Fruit fly (Drosophila melanogaster) whole organism, pupa: ENCODE results near the gene Neu2.

Experiments used
- CG10348 ChIP-seq: fragments of 200-800 bp; sonication (Bioruptor generic); IDR thresholded peaks from 2 replicates; pipeline ENCODE4 v1.3.6; 2022; ENCODE audit warnings: missing biosample characterization, missing genetic modification characterization
- CG12605 ChIP-seq: fragments of 200-800 bp; sonication (Bioruptor generic); IDR thresholded peaks from 2 replicates; pipeline ENCODE4 v1.3.6; 2022; ENCODE audit warnings: missing biosample characterization, missing genetic modification characterization
- CG13204 ChIP-seq: fragments of 200-800 bp; sonication (Bioruptor generic); optimal IDR thresholded peaks from 2 replicates; lab custom pipeline; 2018; ENCODE audit warnings: missing biosample characterization, mild to moderate bottlenecking, missing genetic modification characterization, moderate library complexity
- CG14655 ChIP-seq: fragments of 200-800 bp; sonication (Bioruptor generic); optimal IDR thresholded peaks from 3 replicates; lab custom pipeline; 2017; ENCODE audit warnings: mild to moderate bottlenecking, missing biosample characterization, missing genetic modification reagents, missing genetic modification characterization
- CG15710 ChIP-seq: fragments of 200-800 bp; sonication (Bioruptor generic); optimal IDR thresholded peaks from 2 replicates; lab custom pipeline; 2018; ENCODE audit warnings: missing biosample characterization, mild to moderate bottlenecking, missing genetic modification characterization, moderate library complexity
- CG17806 ChIP-seq: fragments of 200-800 bp; sonication (Bioruptor generic); optimal IDR thresholded peaks from 2 replicates; lab custom pipeline; 2018; ENCODE audit warnings: missing biosample characterization, mild to moderate bottlenecking, missing genetic modification characterization, moderate library complexity
- CG32121 ChIP-seq: fragments of 200-800 bp; sonication (Bioruptor generic); IDR thresholded peaks from 2 replicates; pipeline ENCODE4 v1.3.6; 2022; ENCODE audit warnings: missing biosample characterization, missing genetic modification characterization
- CG34367 ChIP-seq: fragments of 200-800 bp; sonication (Bioruptor generic); optimal IDR thresholded peaks from 2 replicates; lab custom pipeline; 2018; ENCODE audit warnings: missing biosample characterization, mild to moderate bottlenecking, missing genetic modification characterization
- CG4496 ChIP-seq: fragments of 200-800 bp; sonication (Bioruptor generic); IDR thresholded peaks from 3 replicates; pipeline ENCODE4 v1.3.6; 2022; ENCODE audit warnings: missing biosample characterization, missing genetic modification characterization
- CG8159 ChIP-seq: fragments of 200-800 bp; sonication (Bioruptor generic); optimal IDR thresholded peaks from 3 replicates; lab custom pipeline; 2018; ENCODE audit warnings: missing biosample characterization, mild to moderate bottlenecking, missing genetic modification characterization, moderate library complexity
- CG8301 ChIP-seq: fragments of 200-800 bp; sonication (Bioruptor generic); optimal IDR thresholded peaks from 2 replicates; lab custom pipeline; 2018; ENCODE audit warnings: missing biosample characterization, mild to moderate bottlenecking, missing genetic modification characterization
- CG9948 ChIP-seq: fragments of 200-800 bp; sonication (Bioruptor generic); optimal IDR thresholded peaks from 2 replicates; lab custom pipeline; 2018; ENCODE audit warnings: missing biosample characterization, mild to moderate bottlenecking, missing genetic modification characterization, moderate library complexity
- D1 ChIP-seq: fragments of 200-800 bp; sonication (Bioruptor generic); optimal IDR thresholded peaks from 2 replicates; lab custom pipeline; 2018; ENCODE audit warnings: missing biosample characterization, mild to moderate bottlenecking, missing genetic modification characterization, moderate library complexity
- EcR ChIP-seq: fragments of 200-800 bp; sonication (Bioruptor generic); optimal IDR thresholded peaks from 3 replicates; lab custom pipeline; 2019; ENCODE audit warnings: missing biosample characterization, missing genetic modification characterization, mild to moderate bottlenecking, moderate library complexity, missing genetic modification reagents
- Ets98B ChIP-seq: fragments of 200-800 bp; sonication (Bioruptor generic); IDR thresholded peaks from 2 replicates; pipeline ENCODE4 v1.3.6; 2022; ENCODE audit warnings: missing biosample characterization, missing genetic modification characterization
- Pif1A ChIP-seq: fragments of 200-800 bp; sonication (Bioruptor generic); optimal IDR thresholded peaks from 3 replicates; lab custom pipeline; 2016; ENCODE audit warnings: missing biosample characterization, missing genetic modification characterization
- Pif1B ChIP-seq: fragments of 200-800 bp; sonication (Bioruptor generic); optimal IDR thresholded peaks from 3 replicates; lab custom pipeline; 2016; ENCODE audit warnings: missing biosample characterization, missing genetic modification characterization
- Snoo ChIP-seq: fragments of 200-800 bp; sonication (Bioruptor generic); optimal IDR thresholded peaks from 3 replicates; lab custom pipeline; 2017; ENCODE audit warnings: missing biosample characterization, mild to moderate bottlenecking, missing genetic modification characterization, inconsistent platforms
- fd96Ca ChIP-seq: fragments of 200-800 bp; sonication (Bioruptor generic); IDR thresholded peaks from 3 replicates; pipeline ENCODE4 v1.3.6; 2022; ENCODE audit warnings: missing biosample characterization, missing genetic modification characterization
- gl ChIP-seq: fragments of 200-800 bp; sonication (Bioruptor generic); optimal IDR thresholded peaks from 2 replicates; lab custom pipeline; 2018; ENCODE audit warnings: missing biosample characterization, mild to moderate bottlenecking, missing genetic modification characterization
- rn ChIP-seq: fragments of 200-800 bp; sonication (Bioruptor generic); IDR thresholded peaks from 2 replicates; pipeline ENCODE4 v1.3.6; 2022; ENCODE audit warnings: missing biosample characterization, missing genetic modification characterization

Gene Neu2

DNA sequence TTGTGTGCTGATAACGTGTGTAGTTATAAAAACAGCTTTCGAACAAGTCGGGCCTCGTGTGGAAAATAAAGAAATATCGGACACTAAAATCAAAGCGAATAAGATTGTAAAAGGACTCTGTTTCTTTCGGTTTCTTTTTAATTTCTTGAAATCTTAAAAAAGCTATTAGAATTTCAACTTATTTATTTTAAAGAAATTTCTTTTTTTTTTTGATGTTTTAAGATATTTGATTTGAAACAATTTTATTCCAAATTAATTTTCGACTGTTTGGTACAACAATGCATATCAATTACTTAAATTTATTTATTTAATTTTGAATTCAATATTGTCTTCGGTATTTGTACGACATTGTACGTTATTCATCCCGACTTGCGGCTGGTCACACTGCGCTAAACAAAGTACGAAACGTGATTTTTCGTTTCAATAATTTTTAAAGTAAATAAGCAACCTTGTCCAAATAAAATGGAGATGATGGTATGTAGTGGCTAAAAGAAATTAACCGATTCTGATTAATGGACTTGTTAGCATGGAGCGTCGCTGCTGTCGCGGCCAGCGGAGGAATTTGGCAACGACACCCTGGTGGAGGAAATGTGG, 2.4 kb upstream of the Neu2 start, which contains the start of the genes CG7202 and CG7519:
CG7202 (minus strand) TSS at position 51 of the 594 bp plus-strand sequence.
CG7519 (plus strand) TSS at position 361 of the 594 bp plus-strand sequence.
- TF ChIP-seq Pif1A (GFP tag; lab: Kevin White, UChicago), result no peak
- no peak for TF ChIP-seq CG13204
- TF ChIP-seq CG9948, result no peak
- no peak for TF ChIP-seq D1

DNA sequence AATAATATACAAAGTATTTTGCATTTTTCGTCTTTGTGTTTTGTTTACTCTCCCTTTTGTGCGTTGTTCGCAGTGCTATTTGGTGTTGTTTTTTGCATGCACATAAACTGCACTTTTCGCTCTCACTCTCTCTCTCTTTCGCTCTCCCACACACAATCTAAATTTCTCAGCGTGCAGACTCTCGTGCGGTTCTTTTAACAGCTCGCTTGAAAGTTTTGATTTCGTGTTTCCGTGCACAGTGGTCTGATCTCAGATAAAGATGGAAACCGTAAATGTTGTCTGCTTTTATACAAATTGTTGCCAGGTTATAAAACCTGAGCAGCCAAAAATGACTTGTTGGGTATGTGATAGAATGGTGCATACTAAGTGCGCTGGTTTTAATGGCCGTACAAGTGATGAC, 5.0 kb downstream of the Neu2 start:
- TF ChIP-seq CG4496 (peak; percentile 82), CG12605 (GFP tag; lab: Robert Waterston, UW) (peak; percentile 75), Ets98B (GFP tag; lab: Robert Waterston, UW) (peak; percentile 57; the same call in 1 of the 2 replicates)
- TF ChIP-seq, all 21 proteins: peak for 3; not testable (repeated sequence) for 18

DNA sequence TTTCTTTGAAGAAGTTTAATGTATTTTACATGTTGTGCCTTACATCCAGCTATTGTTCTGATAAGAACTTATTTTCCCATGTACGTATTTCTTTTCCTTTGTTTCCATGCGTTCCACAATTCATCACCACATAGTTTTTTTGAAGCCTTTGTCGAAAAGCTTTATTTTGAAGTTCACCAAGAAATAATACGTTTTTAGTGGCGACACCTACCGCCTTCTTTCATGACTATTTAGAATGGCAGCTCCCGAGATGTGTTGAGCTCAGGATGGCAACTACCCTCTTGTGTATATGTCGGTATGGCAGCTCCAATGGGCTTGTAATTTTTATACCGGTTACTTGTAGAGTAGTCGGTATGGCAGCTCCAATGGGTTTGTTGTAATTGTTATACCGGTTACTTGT, 6.5 kb downstream of the Neu2 start:
- TF ChIP-seq CG14655 (GFP tag; lab: Kevin White, UChicago), result no peak
- no peak for TF ChIP-seq CG8301 (tag; lab: Kevin White, UChicago)
- TF ChIP-seq, all 21 proteins: peak for 0

DNA sequence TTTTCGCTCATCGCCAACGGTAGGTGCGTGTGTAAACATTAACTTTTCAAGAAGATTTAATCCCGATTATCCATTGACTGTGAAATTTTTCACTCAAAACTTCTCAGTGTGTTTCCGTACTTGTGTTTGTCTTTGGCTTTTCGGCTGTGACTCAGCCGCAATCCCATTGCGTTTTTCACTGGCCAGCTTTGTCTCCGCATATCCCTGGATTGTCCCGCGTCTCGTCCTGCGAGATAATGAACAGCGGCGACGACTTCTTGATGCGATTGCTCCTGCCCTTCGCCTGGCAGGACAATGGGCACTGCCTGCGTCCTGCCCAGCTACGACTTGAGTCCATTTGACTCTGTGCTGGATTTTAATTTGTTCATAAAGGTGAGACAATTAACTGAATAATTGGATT, 8.3 kb downstream of the Neu2 start:
- no peak for TF ChIP-seq fd96Ca (GFP tag; lab: Robert Waterston, UW)
- no peak for TF ChIP-seq CG34367 (tag; lab: Kevin White, UChicago)
- TF ChIP-seq CG8301 (tag; lab: Kevin White, UChicago), result no peak
- TF ChIP-seq CG14655 (GFP tag; lab: Kevin White, UChicago), result no peak
- no peak for TF ChIP-seq Ets98B (GFP tag; lab: Robert Waterston, UW)
- TF ChIP-seq Snoo, result no peak
- no peak for TF ChIP-seq CG12605 (GFP tag; lab: Robert Waterston, UW)
- TF ChIP-seq CG32121 (GFP tag; lab: Robert Waterston, UW), result no peak
- TF ChIP-seq Pif1B, result no peak
- TF ChIP-seq CG15710 (tag; lab: Kevin White, UChicago), result no peak
- no peak for TF ChIP-seq Pif1A (GFP tag; lab: Kevin White, UChicago)
- TF ChIP-seq D1, result no peak
- no peak for TF ChIP-seq CG17806 (tag; lab: Kevin White, UChicago)
- TF ChIP-seq gl (tag; lab: Kevin White, UChicago), result no peak

dm6 chr3L:21479636-21480035, 10.8 kb downstream of the Neu2 start:
- TF ChIP-seq EcR (GFP tag; lab: Kevin White, UChicago), result no peak
- peak; percentile 66; the same call in 1 of the 2 replicates for TF ChIP-seq CG32121 (GFP tag; lab: Robert Waterston, UW)
- TF ChIP-seq CG4496, result peak; percentile 92
- no peak for TF ChIP-seq CG10348
- 0 out of 2 replicates have a peak, but pooled peaks have one; percentile 24 for TF ChIP-seq rn (GFP tag; lab: Robert Waterston, UW)
- TF ChIP-seq CG15710 (tag; lab: Kevin White, UChicago), result no peak
- TF ChIP-seq CG13204, result no peak
- TF ChIP-seq D1, result no peak
- TF ChIP-seq Pif1A (GFP tag; lab: Kevin White, UChicago), result peak; percentile 82
- peak; percentile 68; the same call in 1 of the 2 replicates for TF ChIP-seq CG12605 (GFP tag; lab: Robert Waterston, UW)
- no peak for TF ChIP-seq CG9948
- TF ChIP-seq Snoo, result peak; percentile 87
- peak; percentile 66 for TF ChIP-seq gl (tag; lab: Kevin White, UChicago)
- TF ChIP-seq fd96Ca (GFP tag; lab: Robert Waterston, UW), result peak; percentile 70; the same call in 1 of the 3 replicates
- peak; percentile 48 for TF ChIP-seq CG14655 (GFP tag; lab: Kevin White, UChicago)
- no peak for TF ChIP-seq CG8159 (tag; lab: Kevin White, UChicago)
- TF ChIP-seq CG8301 (tag; lab: Kevin White, UChicago), result peak; percentile 43
- TF ChIP-seq Pif1B, result peak; percentile 33
- TF ChIP-seq CG34367 (tag; lab: Kevin White, UChicago), result peak; percentile 42
- TF ChIP-seq CG17806 (tag; lab: Kevin White, UChicago), result no peak
- TF ChIP-seq Ets98B (GFP tag; lab: Robert Waterston, UW), result peak; percentile 75

- no peak for TF ChIP-seq Pif1A (GFP tag; lab: Kevin White, UChicago)
These were observed 12.5 kb downstream of the Neu2 start for dm6 chr3L:21477866-21478265.

DNA sequence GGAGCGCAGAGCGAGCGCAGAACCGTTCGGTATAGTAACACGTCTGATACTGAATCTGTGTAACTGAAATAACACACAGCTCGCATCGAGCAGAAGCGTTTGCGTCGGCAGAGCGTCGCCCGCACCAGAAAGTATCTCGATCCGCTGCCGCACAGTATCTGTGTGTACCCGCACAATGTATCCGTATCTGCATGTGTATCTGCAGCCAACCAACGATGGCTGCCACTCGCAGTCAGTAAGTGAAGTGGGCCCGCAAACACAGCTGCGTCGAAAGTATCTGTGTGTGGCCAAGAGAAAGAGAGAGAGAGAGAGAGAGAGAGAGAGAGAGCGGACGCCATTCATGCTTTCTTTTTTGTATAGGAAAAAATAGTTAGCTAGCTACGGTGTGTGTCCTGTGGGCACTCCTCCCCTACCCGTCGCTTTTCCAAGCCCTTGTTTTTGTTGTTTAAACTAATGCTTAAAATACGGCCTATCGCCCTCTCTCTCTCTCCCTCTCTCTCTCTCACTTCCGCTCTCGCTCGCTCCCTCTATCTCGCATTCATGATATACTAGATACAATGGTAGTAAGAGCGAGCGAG, 13.9 kb downstream of the Neu2 start, which contains the start of gene croc:
croc (minus strand) TSS at position 51 of the 578 bp plus-strand sequence.
- TF ChIP-seq CG32121 (GFP tag; lab: Robert Waterston, UW), result no peak
- TF ChIP-seq D1, result no peak
- no peak for TF ChIP-seq CG15710 (tag; lab: Kevin White, UChicago)
- TF ChIP-seq Pif1B, result no peak
- TF ChIP-seq CG12605 (GFP tag; lab: Robert Waterston, UW), result no peak
- TF ChIP-seq rn (GFP tag; lab: Robert Waterston, UW), result no peak
